Worm (Caenorhabditis elegans) whole organism, late embryonic: ENCODE data around the gene Y45F10B.9.
"Not testable (repeated sequence)": the region's sequence is repeated elsewhere in the genome, so short reads cannot be mapped to it uniquely, and the experiment has no call there.

Experiments used
- K09A11.1 ChIP-seq: sonication (generic microtip); optimal IDR thresholded peaks from 2 replicates; lab custom pipeline; 2017; ENCODE audit warnings: antibody characterized with exemption, mild to moderate bottlenecking, missing genetic modification characterization, missing compliant biosample characterization; ENCODE audit not compliant: insufficient read depth
- gmeb-2 ChIP-seq: sonication (generic microtip); optimal IDR thresholded peaks from 2 replicates; lab custom pipeline; 2016; ENCODE audit warnings: missing genetic modification characterization, inconsistent platforms, missing compliant biosample characterization
- nhr-11 ChIP-seq: fragments of 150-350 bp; optimal IDR thresholded peaks from 2 replicates; lab custom pipeline; 2014; ENCODE audit warnings: missing biosample characterization, missing genetic modification characterization
- unc-55 ChIP-seq: sonication (generic microtip); optimal IDR thresholded peaks from 2 replicates; lab custom pipeline; 2017; ENCODE audit warnings: missing biosample characterization, missing genetic modification reagents, missing genetic modification characterization

DNA sequence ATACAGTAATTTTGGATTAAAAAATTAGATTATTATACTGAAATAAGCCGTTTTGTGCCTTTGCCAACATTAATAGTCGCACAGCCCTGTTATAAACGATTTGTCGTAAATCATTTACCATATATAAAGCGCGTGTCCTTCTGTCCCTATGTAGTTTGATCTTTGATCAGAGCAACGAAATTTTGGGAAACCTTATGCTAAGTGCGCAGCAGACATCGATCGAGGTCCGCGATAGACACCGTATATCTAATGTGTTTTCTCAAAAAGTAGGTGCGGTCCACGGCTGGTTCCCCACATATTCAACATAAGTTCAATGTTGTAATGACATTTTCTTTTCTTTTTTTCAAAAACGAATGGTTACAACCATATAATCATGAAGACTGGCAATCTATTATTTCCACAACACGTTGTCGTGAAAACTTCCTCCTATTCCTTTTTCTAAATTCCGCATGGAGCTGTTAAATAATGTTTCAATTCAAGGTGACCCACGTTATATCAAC is 9.1 kb downstream of the Y45F10B.9 start, which contains the start of gene sru-9:
- TF ChIP-seq K09A11.1; nhr-11 (tag; lab: Kevin White, UChicago); unc-55 (GFP tag; lab: Kevin White, UChicago); gmeb-2 (tag; lab: Kevin White, UChicago): not testable (repeated sequence)
